Worm (Caenorhabditis elegans) whole organism, late embryonic: Measurements from ENCODE around the gene sups-1.

Source experiments
- C08G9.2 ChIP-seq: sonication (generic microtip); optimal IDR thresholded peaks from 2 replicates; lab custom pipeline; 2016; ENCODE audit warnings: mild to moderate bottlenecking, missing genetic modification characterization, moderate library complexity, missing compliant biosample characterization
- C38D4.7 ChIP-seq: fragments of 200-800 bp; sonication (Bioruptor generic); optimal IDR thresholded peaks from 2 replicates; lab custom pipeline; 2018; ENCODE audit warnings: mild to moderate bottlenecking, missing genetic modification characterization, moderate library complexity, missing compliant biosample characterization
- F13H6.1 ChIP-seq: sonication (generic microtip); optimal IDR thresholded peaks from 2 replicates; lab custom pipeline; 2016; ENCODE audit warnings: missing genetic modification characterization, missing compliant biosample characterization
- K02D7.2 ChIP-seq: sonication (generic microtip); optimal IDR thresholded peaks from 2 replicates; lab custom pipeline; 2017; ENCODE audit warnings: mild to moderate bottlenecking, missing genetic modification characterization, missing compliant biosample characterization
- Y22D7AL.16 ChIP-seq: sonication (generic microtip); optimal IDR thresholded peaks from 2 replicates; lab custom pipeline; 2016; ENCODE audit warnings: missing genetic modification characterization, missing compliant biosample characterization
- ahr-1 ChIP-seq: sonication (generic microtip); optimal IDR thresholded peaks from 2 replicates; lab custom pipeline; 2016; ENCODE audit warnings: missing genetic modification characterization, missing compliant biosample characterization
- ama-1 ChIP-seq: fragments of 150-350 bp; optimal IDR thresholded peaks from 2 replicates; lab custom pipeline; 2014
- ceh-24 ChIP-seq: sonication (generic microtip); optimal IDR thresholded peaks from 2 replicates; lab custom pipeline; 2016; ENCODE audit warnings: mild to moderate bottlenecking, missing genetic modification characterization, missing compliant biosample characterization
- ceh-30 ChIP-seq: fragments of 150-350 bp; optimal IDR thresholded peaks from 2 replicates; lab custom pipeline; 2014; ENCODE audit warnings: missing biosample characterization, missing genetic modification characterization
- ceh-31 ChIP-seq: sonication (generic microtip); optimal IDR thresholded peaks from 2 replicates; lab custom pipeline; 2016; ENCODE audit warnings: missing genetic modification characterization, missing compliant biosample characterization
- ceh-34 ChIP-seq: sonication (generic microtip); optimal IDR thresholded peaks from 2 replicates; lab custom pipeline; 2016; ENCODE audit warnings: mild to moderate bottlenecking, missing genetic modification characterization, missing compliant biosample characterization
- ceh-48 ChIP-seq: sonication (generic microtip); optimal IDR thresholded peaks from 2 replicates; lab custom pipeline; 2016; ENCODE audit warnings: missing genetic modification characterization, inconsistent platforms, missing compliant biosample characterization
- ceh-6 ChIP-seq: fragments of 200-800 bp; sonication (Bioruptor generic); optimal IDR thresholded peaks from 2 replicates; lab custom pipeline; 2018; ENCODE audit warnings: mild to moderate bottlenecking, missing genetic modification characterization, missing compliant biosample characterization
- che-1 ChIP-seq: sonication (generic microtip); optimal IDR thresholded peaks from 2 replicates; lab custom pipeline; 2016; ENCODE audit warnings: mild to moderate bottlenecking, missing genetic modification characterization, missing compliant biosample characterization
- dmd-4 ChIP-seq: sonication (generic microtip); optimal IDR thresholded peaks from 2 replicates; lab custom pipeline; 2016; ENCODE audit warnings: borderline replicate concordance, missing genetic modification characterization, missing compliant biosample characterization
- elt-2 ChIP-seq: sonication (generic microtip); optimal IDR thresholded peaks from 2 replicates; lab custom pipeline; 2016; ENCODE audit warnings: missing genetic modification reagents, missing genetic modification characterization, missing compliant biosample characterization
- elt-4 ChIP-seq: sonication (generic microtip); optimal IDR thresholded peaks from 2 replicates; lab custom pipeline; 2016; ENCODE audit warnings: missing genetic modification characterization, missing compliant biosample characterization
- ets-4 ChIP-seq: sonication (generic microtip); optimal IDR thresholded peaks from 2 replicates; lab custom pipeline; 2016; ENCODE audit warnings: missing genetic modification characterization, missing compliant biosample characterization
- eyg-1 ChIP-seq: sonication (generic microtip); optimal IDR thresholded peaks from 2 replicates; lab custom pipeline; 2016; ENCODE audit warnings: missing genotype, missing genetic modification characterization, missing compliant biosample characterization
- fkh-10 ChIP-seq: fragments of 150-350 bp; optimal IDR thresholded peaks from 2 replicates; lab custom pipeline; 2014; ENCODE audit warnings: missing biosample characterization, missing genetic modification reagents, missing genetic modification characterization
- fkh-6 ChIP-seq: sonication (generic microtip); optimal IDR thresholded peaks from 2 replicates; lab custom pipeline; 2016; ENCODE audit warnings: missing genetic modification characterization, missing compliant biosample characterization
- gmeb-2 ChIP-seq: sonication (generic microtip); optimal IDR thresholded peaks from 2 replicates; lab custom pipeline; 2016; ENCODE audit warnings: missing genetic modification characterization, inconsistent platforms, missing compliant biosample characterization
- hlh-15 ChIP-seq: sonication (generic microtip); optimal IDR thresholded peaks from 2 replicates; lab custom pipeline; 2016; ENCODE audit warnings: missing genetic modification characterization, missing compliant biosample characterization
- hlh-6 ChIP-seq: sonication (generic microtip); optimal IDR thresholded peaks from 2 replicates; lab custom pipeline; 2016; ENCODE audit warnings: missing genotype, missing genetic modification characterization, missing compliant biosample characterization
- hlh-8 ChIP-seq: sonication (generic microtip); optimal IDR thresholded peaks from 2 replicates; lab custom pipeline; 2016; ENCODE audit warnings: missing genotype, missing genetic modification characterization, missing compliant biosample characterization
- nfya-1 ChIP-seq: sonication (generic microtip); optimal IDR thresholded peaks from 2 replicates; lab custom pipeline; 2017; ENCODE audit warnings: missing genetic modification characterization, mild to moderate bottlenecking, missing compliant biosample characterization, antibody characterized with exemption, moderate library complexity
- nhr-232 ChIP-seq: sonication (generic microtip); optimal IDR thresholded peaks from 2 replicates; lab custom pipeline; 2016; ENCODE audit warnings: missing genetic modification characterization, missing compliant biosample characterization
- odd-2 ChIP-seq: sonication (generic microtip); optimal IDR thresholded peaks from 2 replicates; lab custom pipeline; 2017; ENCODE audit warnings: antibody characterized with exemption, mild to moderate bottlenecking, missing genetic modification characterization, missing compliant biosample characterization
- pax-1 ChIP-seq: fragments of 150-350 bp; optimal IDR thresholded peaks from 2 replicates; lab custom pipeline; 2014; ENCODE audit warnings: missing biosample characterization, missing genetic modification characterization
- pha-4 ChIP-seq: fragments of 150-350 bp; optimal IDR thresholded peaks from 2 replicates; lab custom pipeline; 2018; ENCODE audit warnings: missing biosample characterization, missing genetic modification reagents, missing genetic modification characterization
- pqm-1 ChIP-seq: sonication (generic microtip); optimal IDR thresholded peaks from 2 replicates; lab custom pipeline; 2016; ENCODE audit warnings: missing genetic modification characterization, missing compliant biosample characterization
- pros-1 ChIP-seq: fragments of 150-350 bp; optimal IDR thresholded peaks from 2 replicates; lab custom pipeline; 2014; ENCODE audit warnings: missing biosample characterization, missing genetic modification reagents, missing genetic modification characterization
- ref-2 ChIP-seq: sonication (generic microtip); optimal IDR thresholded peaks from 2 replicates; lab custom pipeline; 2016; ENCODE audit warnings: missing genetic modification characterization, missing compliant biosample characterization
- sox-2 ChIP-seq: fragments of 200-800 bp; sonication (Bioruptor generic); IDR thresholded peaks from 2 replicates; pipeline ENCODE4 v1.3.6; 2022; ENCODE audit warnings: missing genetic modification reagents, missing genetic modification characterization, missing compliant biosample characterization
- sox-4 ChIP-seq: sonication (generic microtip); optimal IDR thresholded peaks from 2 replicates; lab custom pipeline; 2017; ENCODE audit warnings: mild to moderate bottlenecking, missing genetic modification characterization, inconsistent platforms, missing compliant biosample characterization
- tbx-2 ChIP-seq: sonication (generic microtip); optimal IDR thresholded peaks from 2 replicates; lab custom pipeline; 2016; ENCODE audit warnings: missing genetic modification characterization, missing compliant biosample characterization
- tbx-7 ChIP-seq: sonication (generic microtip); optimal IDR thresholded peaks from 2 replicates; lab custom pipeline; 2016; ENCODE audit warnings: missing genotype, missing genetic modification characterization, missing compliant biosample characterization
- unc-42 ChIP-seq: sonication (generic microtip); optimal IDR thresholded peaks from 2 replicates; lab custom pipeline; 2016; ENCODE audit warnings: missing genotype, missing genetic modification characterization, missing compliant biosample characterization
- unc-86 ChIP-seq: sonication (generic microtip); optimal IDR thresholded peaks from 2 replicates; lab custom pipeline; 2016; ENCODE audit warnings: missing genetic modification characterization, missing compliant biosample characterization
- zip-5 ChIP-seq: sonication (generic microtip); optimal IDR thresholded peaks from 2 replicates; lab custom pipeline; 2016; ENCODE audit warnings: missing genetic modification characterization, missing compliant biosample characterization
- ztf-16 ChIP-seq: sonication (generic microtip); optimal IDR thresholded peaks from 2 replicates; lab custom pipeline; 2017; ENCODE audit warnings: missing genetic modification characterization, missing compliant biosample characterization

sups-1 gene

ce11 chrX:5984581-5985039 lies 19.3 kb upstream of the sups-1 start, which contains the start of gene klp-13 (continued):
- peak; percentile 64 for TF ChIP-seq hlh-6 (tag; lab: Kevin White, UChicago)
- TF ChIP-seq nhr-232 (tag; lab: Kevin White, UChicago) = no peak
- no peak for TF ChIP-seq elt-4 (tag; lab: Kevin White, UChicago)
- no peak for TF ChIP-seq gmeb-2
- TF ChIP-seq unc-42 = peak; percentile 65
- TF ChIP-seq hlh-8 (tag; lab: Kevin White, UChicago) = peak; percentile 4
- TF ChIP-seq ztf-16 (tag; lab: Kevin White, UChicago) = no peak
- no peak for TF ChIP-seq ahr-1 (tag; lab: Kevin White, UChicago)
- TF ChIP-seq ceh-34 (tag; lab: Kevin White, UChicago) = peak; percentile 79
- no peak for TF ChIP-seq zip-5 (tag; lab: Kevin White, UChicago)
- TF ChIP-seq odd-2 (tag; lab: Kevin White, UChicago) = no peak
- TF ChIP-seq ref-2 (tag; lab: Kevin White, UChicago) = peak; percentile 74
- TF ChIP-seq F13H6.1 (tag; lab: Kevin White, UChicago) = peak; percentile 14
- TF ChIP-seq fkh-6 (tag; lab: Kevin White, UChicago) = no peak
- TF ChIP-seq C38D4.7 (GFP tag; lab: Kevin White, UChicago) = no peak
- peak; percentile 74 for TF ChIP-seq ceh-31 (tag; lab: Kevin White, UChicago)
- TF ChIP-seq nfya-1 (tag; lab: Kevin White, UChicago) = peak; percentile 81
- TF ChIP-seq sox-2 (GFP tag; lab: Robert Waterston, UW) = no peak
- TF ChIP-seq pros-1 (tag; lab: Kevin White, UChicago) = peak; percentile 74
- TF ChIP-seq pax-1 (tag; lab: Kevin White, UChicago) = peak; percentile 77
- no peak for TF ChIP-seq hlh-15 (tag; lab: Kevin White, UChicago)
- TF ChIP-seq ceh-30 (tag; lab: Kevin White, UChicago) = no peak
- no peak for TF ChIP-seq unc-86 (tag; lab: Kevin White, UChicago)
- TF ChIP-seq K02D7.2 (tag; lab: Kevin White, UChicago) = no peak
- no peak for TF ChIP-seq che-1 (tag; lab: Kevin White, UChicago)
- TF ChIP-seq tbx-2 (tag; lab: Kevin White, UChicago) = peak; percentile 81
- no peak for TF ChIP-seq Y22D7AL.16 (tag; lab: Kevin White, UChicago)
- no peak for TF ChIP-seq pha-4
- TF ChIP-seq ceh-6 = no peak
- no peak for TF ChIP-seq tbx-7
- TF ChIP-seq dmd-4 = peak; percentile 78
- peak; percentile 59 for TF ChIP-seq C08G9.2 (tag; lab: Kevin White, UChicago)
- TF ChIP-seq ama-1 (lab: Kevin White, UChicago) = no peak
- TF ChIP-seq sox-4 (tag; lab: Kevin White, UChicago) = peak; percentile 51
- TF ChIP-seq eyg-1 (tag; lab: Kevin White, UChicago) = no peak
- peak; percentile 41 for TF ChIP-seq pqm-1
- no peak for TF ChIP-seq fkh-10 (GFP tag; lab: Kevin White, UChicago)
- no peak for TF ChIP-seq ceh-48

- peak; percentile 72 for TF ChIP-seq elt-2 (tag; lab: Kevin White, UChicago)
- TF ChIP-seq nfya-1 (tag; lab: Kevin White, UChicago) = no peak
- no peak for TF ChIP-seq sox-2 (GFP tag; lab: Robert Waterston, UW)
- no peak for TF ChIP-seq Y22D7AL.16 (tag; lab: Kevin White, UChicago)
- no peak for TF ChIP-seq hlh-6 (tag; lab: Kevin White, UChicago)
- TF ChIP-seq, all 69 proteins: peak for 1
Observed at ce11 chrX:5985720-5986119, 18.2 kb upstream of the sups-1 start.

- TF ChIP-seq eyg-1 (tag; lab: Kevin White, UChicago) (no peak), ztf-16 (tag; lab: Kevin White, UChicago) (no peak), ceh-24 (tag; lab: Kevin White, UChicago) (no peak), hlh-15 (tag; lab: Kevin White, UChicago) (no peak), ets-4 (tag; lab: Kevin White, UChicago) (no peak), hlh-8 (tag; lab: Kevin White, UChicago) (no peak)
Observed at ce11 chrX:5987910-5988309, 16.0 kb upstream of the sups-1 start.
